Fruit fly (Drosophila melanogaster) Kc167 (cell line): Measurements from ENCODE around the gene stumps.

Experiments used
- Sin3A ChIP-seq: fragments of >200 bp; optimal IDR thresholded peaks from 2 replicates; lab custom pipeline; 2018; ENCODE audit warnings: missing external identifiers
- h ChIP-seq: fragments of >200 bp; optimal IDR thresholded peaks from 3 replicates; lab custom pipeline; 2018; ENCODE audit warnings: missing external identifiers
- insv ChIP-seq: fragments of >200 bp; optimal IDR thresholded peaks from 3 replicates; lab custom pipeline; 2018; ENCODE audit warnings: missing external identifiers
- psq ChIP-seq: fragments of >200 bp; optimal IDR thresholded peaks from 2 replicates; lab custom pipeline; 2017; ENCODE audit warnings: missing external identifiers
- ttk ChIP-seq: sonication (Bioruptor generic); optimal IDR thresholded peaks from 2 replicates; lab custom pipeline; 2017; ENCODE audit warnings: missing external identifiers

- no peak for TF ChIP-seq ttk (lab: Kevin White, UChicago)
- TF ChIP-seq psq (lab: Kevin White, UChicago) = no peak
- no peak for TF ChIP-seq h (lab: Kevin White, UChicago)
- TF ChIP-seq insv (lab: Kevin White, UChicago) = no peak
- no peak for TF ChIP-seq Sin3A (lab: Kevin White, UChicago)
Observed at dm6 chr3R:14652301-14652880, 75.4 kb downstream of the stumps start.
